Fruit fly (Drosophila melanogaster) whole organism, embryonic: ENCODE measurements around the gene TrpRS.

ENCODE experiments used
- Blimp-1 ChIP-seq: fragments of 200-800 bp; sonication (Bioruptor generic); optimal IDR thresholded peaks from 3 replicates; lab custom pipeline; 2018; ENCODE audit warnings: missing biosample characterization, missing genetic modification characterization, mild to moderate bottlenecking, moderate library complexity, missing genetic modification reagents
- CG10209 ChIP-seq: fragments of 200-800 bp; sonication (Bioruptor generic); optimal IDR thresholded peaks from 3 replicates; lab custom pipeline; 2017; ENCODE audit warnings: missing biosample characterization, mild to moderate bottlenecking, missing genetic modification characterization, missing genetic modification reagents
- CG10654 ChIP-seq: fragments of 200-800 bp; sonication (Bioruptor generic); optimal IDR thresholded peaks from 2 replicates; lab custom pipeline; 2016; ENCODE audit warnings: missing biosample characterization, missing genetic modification characterization
- CG12391 ChIP-seq: fragments of 200-800 bp; sonication (Bioruptor generic); optimal IDR thresholded peaks from 3 replicates; lab custom pipeline; 2018; ENCODE audit warnings: missing biosample characterization, mild to moderate bottlenecking, missing genetic modification characterization, moderate library complexity
- CG12942 ChIP-seq: fragments of 200-800 bp; sonication (Bioruptor generic); optimal IDR thresholded peaks from 3 replicates; lab custom pipeline; 2016; ENCODE audit warnings: missing biosample characterization, missing genetic modification characterization
- CG13123 ChIP-seq: fragments of 200-800 bp; sonication (Bioruptor generic); optimal IDR thresholded peaks from 2 replicates; lab custom pipeline; 2016; ENCODE audit warnings: missing biosample characterization, missing genetic modification characterization
- CG15011 ChIP-seq: fragments of 200-800 bp; sonication (Bioruptor generic); optimal IDR thresholded peaks from 3 replicates; lab custom pipeline; 2018; ENCODE audit warnings: missing biosample characterization, mild to moderate bottlenecking, missing genetic modification characterization
- CG15479 ChIP-seq: fragments of 200-800 bp; sonication (Bioruptor generic); optimal IDR thresholded peaks from 3 replicates; lab custom pipeline; 2019; ENCODE audit warnings: missing biosample characterization, mild to moderate bottlenecking, missing genetic modification characterization, moderate library complexity
- CG1603 ChIP-seq: fragments of 200-800 bp; sonication (Bioruptor generic); optimal IDR thresholded peaks from 2 replicates; lab custom pipeline; 2019; ENCODE audit warnings: missing biosample characterization, mild to moderate bottlenecking, missing genetic modification characterization, moderate library complexity
- CG16815 ChIP-seq: fragments of 200-800 bp; sonication (Bioruptor generic); optimal IDR thresholded peaks from 3 replicates; lab custom pipeline; 2017; ENCODE audit warnings: missing biosample characterization, mild to moderate bottlenecking, missing genetic modification characterization
- CG17359 ChIP-seq: fragments of 200-800 bp; sonication (Bioruptor generic); optimal IDR thresholded peaks from 3 replicates; lab custom pipeline; 2018; ENCODE audit warnings: missing biosample characterization, mild to moderate bottlenecking, missing genetic modification characterization, moderate library complexity
- CG1792 ChIP-seq: fragments of 200-800 bp; sonication (Bioruptor generic); optimal IDR thresholded peaks from 2 replicates; lab custom pipeline; 2016; ENCODE audit warnings: missing biosample characterization, missing genetic modification characterization
- CG2116 ChIP-seq: fragments of 200-800 bp; sonication (Bioruptor generic); optimal IDR thresholded peaks from 3 replicates; lab custom pipeline; 2018; ENCODE audit warnings: missing biosample characterization, mild to moderate bottlenecking, missing genetic modification characterization
- CG6689 ChIP-seq: fragments of 200-800 bp; sonication (Bioruptor generic); IDR thresholded peaks from 2 replicates; pipeline ENCODE4 v1.3.6; 2022; ENCODE audit warnings: missing biosample characterization, missing genetic modification characterization
- CG7839 ChIP-seq: fragments of 200-800 bp; sonication (Bioruptor generic); optimal IDR thresholded peaks from 3 replicates; lab custom pipeline; 2018; ENCODE audit warnings: missing biosample characterization, mild to moderate bottlenecking, missing genetic modification characterization, moderate library complexity
- Fer2 ChIP-seq: fragments of 200-800 bp; sonication (Bioruptor generic); optimal IDR thresholded peaks from 2 replicates; lab custom pipeline; 2018; ENCODE audit warnings: missing biosample characterization, mild to moderate bottlenecking, missing genetic modification characterization, moderate library complexity
- Fer3 ChIP-seq: fragments of 200-800 bp; sonication (Bioruptor generic); optimal IDR thresholded peaks from 2 replicates; lab custom pipeline; 2018; ENCODE audit warnings: missing biosample characterization, mild to moderate bottlenecking, missing genetic modification characterization, moderate library complexity
- H15 ChIP-seq: fragments of 200-800 bp; sonication (Bioruptor generic); IDR thresholded peaks from 3 replicates; pipeline ENCODE4 v1.3.6; 2022; ENCODE audit warnings: missing biosample characterization, missing genetic modification characterization
- HHEX ChIP-seq: fragments of 200-800 bp; sonication (Bioruptor generic); optimal IDR thresholded peaks from 3 replicates; lab custom pipeline; 2017; ENCODE audit warnings: missing biosample characterization, mild to moderate bottlenecking, missing genetic modification characterization, missing genetic modification reagents
- Poxn ChIP-seq: fragments of 200-800 bp; sonication (Bioruptor generic); IDR thresholded peaks from 2 replicates; pipeline ENCODE4 v1.3.6; 2022; ENCODE audit warnings: missing biosample characterization, missing genetic modification characterization
- Rfx ChIP-seq: fragments of 200-800 bp; sonication (Bioruptor generic); IDR thresholded peaks from 2 replicates; pipeline ENCODE4 v1.3.6; 2022; ENCODE audit warnings: missing biosample characterization, missing genetic modification characterization
- Rx ChIP-seq: fragments of 200-800 bp; sonication (Bioruptor generic); IDR thresholded peaks from 2 replicates; pipeline ENCODE4 v1.3.6; 2022; ENCODE audit warnings: missing biosample characterization, missing genetic modification characterization
- Six4 ChIP-seq: fragments of 200-800 bp; sonication (Bioruptor generic); optimal IDR thresholded peaks from 2 replicates; lab custom pipeline; 2016; ENCODE audit warnings: missing biosample characterization, missing genetic modification characterization
- Sox102F ChIP-seq: fragments of 200-800 bp; sonication (Bioruptor generic); optimal IDR thresholded peaks from 2 replicates; lab custom pipeline; 2018; ENCODE audit warnings: missing biosample characterization, mild to moderate bottlenecking, missing genetic modification characterization, moderate library complexity
- Xbp1 ChIP-seq: fragments of 200-800 bp; sonication (Bioruptor generic); optimal IDR thresholded peaks from 3 replicates; lab custom pipeline; 2016; ENCODE audit warnings: missing biosample characterization, mild to moderate bottlenecking, missing genetic modification characterization
- danr ChIP-seq: fragments of 200-800 bp; sonication (Bioruptor generic); IDR thresholded peaks from 2 replicates; pipeline ENCODE4 v1.3.6; 2022; ENCODE audit warnings: missing biosample characterization, missing genetic modification characterization
- dimm ChIP-seq: fragments of 200-800 bp; sonication (Bioruptor generic); IDR thresholded peaks from 2 replicates; pipeline ENCODE4 v1.3.6; 2022; ENCODE audit warnings: missing biosample characterization, missing genetic modification characterization
- emc ChIP-seq: fragments of 200-800 bp; sonication (Bioruptor generic); optimal IDR thresholded peaks from 2 replicates; lab custom pipeline; 2016; ENCODE audit warnings: missing biosample characterization, missing genetic modification characterization
- ewg ChIP-seq: fragments of 200-800 bp; sonication (Bioruptor generic); optimal IDR thresholded peaks from 3 replicates; lab custom pipeline; 2017; ENCODE audit warnings: mild to moderate bottlenecking, missing biosample characterization, missing genetic modification reagents, missing genetic modification characterization
- gcm ChIP-seq: fragments of 200-800 bp; sonication (Bioruptor generic); optimal IDR thresholded peaks from 2 replicates; lab custom pipeline; 2019; ENCODE audit warnings: missing biosample characterization, mild to moderate bottlenecking, missing genetic modification characterization, moderate library complexity
- gsb ChIP-seq: fragments of 200-800 bp; sonication (Bioruptor generic); IDR thresholded peaks from 2 replicates; pipeline ENCODE4 v1.3.6; 2022; ENCODE audit warnings: missing biosample characterization, missing genetic modification characterization
- h ChIP-seq: fragments of >200 bp; optimal IDR thresholded peaks from 2 replicates; lab custom pipeline; 2017
- her ChIP-seq: fragments of 200-800 bp; sonication (Bioruptor generic); optimal IDR thresholded peaks from 2 replicates; lab custom pipeline; 2016; ENCODE audit warnings: missing biosample characterization, missing genetic modification characterization
- hkb ChIP-seq, 2 experiments: fragments of 200-800 bp in 1 of 2; fragments of >200 bp in 1 of 2; sonication (Bioruptor generic) in 1 of 2; IDR thresholded peaks in 1 of 2; optimal IDR thresholded peaks in 1 of 2; 2 replicates each; pipeline versions ENCODE4 v1.3.6 to Lab custom; 2017 to 2022; ENCODE audit warnings: missing biosample characterization in 1 of 2, missing genetic modification characterization in 1 of 2
- odd ChIP-seq: fragments of 200-800 bp; sonication (Bioruptor generic); optimal IDR thresholded peaks from 2 replicates; lab custom pipeline; 2017; ENCODE audit warnings: missing biosample characterization, mild to moderate bottlenecking, missing genetic modification characterization
- pho ChIP-seq: fragments of 200-800 bp; sonication (Bioruptor generic); optimal IDR thresholded peaks from 2 replicates; lab custom pipeline; 2016; ENCODE audit warnings: missing biosample characterization, missing genetic modification characterization
- phol ChIP-seq: fragments of 200-800 bp; sonication (Bioruptor generic); optimal IDR thresholded peaks from 3 replicates; lab custom pipeline; 2018; ENCODE audit warnings: missing biosample characterization, mild to moderate bottlenecking, missing genetic modification characterization, moderate library complexity
- repo ChIP-seq: fragments of 200-800 bp; sonication (Bioruptor generic); optimal IDR thresholded peaks from 2 replicates; lab custom pipeline; 2016; ENCODE audit warnings: missing biosample characterization, missing genetic modification characterization
- ro ChIP-seq: fragments of 200-800 bp; sonication (Bioruptor generic); IDR thresholded peaks from 2 replicates; pipeline ENCODE4 v1.3.6; 2022; ENCODE audit warnings: missing biosample characterization, missing genetic modification characterization
- sna ChIP-seq: fragments of 200-800 bp; sonication (Bioruptor generic); IDR thresholded peaks from 2 replicates; pipeline ENCODE4 v1.3.6; 2022; ENCODE audit warnings: missing biosample characterization, missing genetic modification characterization; ENCODE audit not compliant: partially characterized antibody
- tio ChIP-seq: fragments of 200-800 bp; sonication (Bioruptor generic); optimal IDR thresholded peaks from 2 replicates; lab custom pipeline; 2017; ENCODE audit warnings: missing biosample characterization, missing genetic modification characterization, inconsistent platforms
- tll ChIP-seq, 2 experiments: fragments of 200-800 bp in 1 of 2; fragments of >200 bp in 1 of 2; sonication (Bioruptor generic) in 1 of 2; optimal IDR thresholded peaks; 2 replicates each; lab custom pipeline; 2017 to 2019; ENCODE audit warnings: missing biosample characterization in 2 of 2, missing genetic modification characterization in 2 of 2, mild to moderate bottlenecking in 1 of 2, moderate library complexity in 1 of 2
- tx ChIP-seq: fragments of 200-800 bp; sonication (Bioruptor generic); optimal IDR thresholded peaks from 2 replicates; lab custom pipeline; 2016; ENCODE audit warnings: missing biosample characterization, missing genetic modification characterization

TrpRS gene

DNA sequence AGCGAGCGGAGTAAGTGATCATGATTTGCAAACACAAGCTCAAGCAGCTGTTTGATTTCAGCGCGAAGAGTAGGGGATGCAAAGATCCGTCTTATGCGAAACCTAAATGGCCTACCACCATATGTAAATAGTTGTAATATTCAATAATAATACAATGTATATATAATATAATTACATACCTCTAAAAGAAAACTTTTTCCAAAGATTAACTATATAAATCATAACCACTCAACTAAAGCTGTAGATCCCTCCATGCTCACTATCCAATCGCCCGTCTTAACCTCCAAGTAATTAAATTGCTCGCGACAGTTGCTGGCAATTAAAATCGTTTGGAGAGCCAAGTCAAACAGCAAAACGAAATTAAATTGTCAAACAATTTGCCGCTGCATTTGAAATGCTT lies 39.4 kb downstream of the TrpRS start (continued):
- TF ChIP-seq CG16815 (GFP tag; lab: Kevin White, UChicago) (peak; percentile 51), Fer3 (tag; lab: Kevin White, UChicago) (peak; percentile 72), odd (peak; percentile 38), gcm (GFP tag; lab: Kevin White, UChicago) (peak; percentile 7), CG7839 (peak; percentile 86), phol (tag; lab: Kevin White, UChicago) (peak; percentile 75), CG15011 (GFP tag; lab: Kevin White, UChicago) (peak; percentile 62), Rx (peak; percentile 54), CG1603 (peak; percentile 8), Six4 (GFP tag; lab: Kevin White, UChicago) (peak; percentile 59), emc (GFP tag; lab: Kevin White, UChicago) (no peak), her (GFP tag; lab: Kevin White, UChicago) (no peak), CG2116 (GFP tag; lab: Kevin White, UChicago) (peak; percentile 9), ewg (peak; percentile 50), Rfx (GFP tag; lab: Robert Waterston, UW) (peak; percentile 90), Xbp1 (GFP tag; lab: Kevin White, UChicago) (peak; percentile 68), Fer2 (tag; lab: Kevin White, UChicago) (peak; percentile 30), CG12391 (tag; lab: Kevin White, UChicago) (peak; percentile 75), repo (GFP tag; lab: Kevin White, UChicago) (no peak), sna (GFP tag; lab: Robert Waterston, UW) (no peak), h (lab: Kevin White, UChicago) (no peak), dimm (GFP tag; lab: Robert Waterston, UW) (0 out of 2 replicates have a peak, but pooled peaks have one; percentile 16), tll (GFP tag; optimal IDR thresholded peaks at IDR 0.05; lab: Kevin White, UChicago) (no peak), CG17359 (tag; lab: Kevin White, UChicago) (peak; percentile 74), tio (GFP tag; lab: Kevin White, UChicago) (peak; percentile 36), CG1792 (no peak), CG12942 (peak; percentile 66), ro (GFP tag; lab: Robert Waterston, UW) (no peak), pho (GFP tag; lab: Kevin White, UChicago) (no peak), Poxn (GFP tag; lab: Robert Waterston, UW) (peak; percentile 63; the same call in 1 of the 2 replicates), CG10209 (GFP tag; lab: Kevin White, UChicago) (peak; percentile 82), H15 (GFP tag; lab: Robert Waterston, UW) (peak; percentile 73; the same call in 2 of the 3 replicates), danr (GFP tag; lab: Robert Waterston, UW) (peak; percentile 65), CG15479 (GFP tag; lab: Kevin White, UChicago) (no peak), Sox102F (peak; percentile 80), HHEX (GFP tag; lab: Kevin White, UChicago) (peak; percentile 80), CG10654 (GFP tag; lab: Kevin White, UChicago) (peak; percentile 63), hkb (optimal IDR thresholded peaks at IDR 0.05; lab: Kevin White, UChicago) (no peak), hkb (GFP tag; IDR thresholded peaks at IDR 0.05; lab: Robert Waterston, UW) (peak; percentile 85), CG6689 (peak; percentile 85), tx (no peak), CG13123 (peak; percentile 26), Blimp-1 (GFP tag; lab: Kevin White, UChicago) (peak; percentile 31), gsb (GFP tag; lab: Robert Waterston, UW) (peak; percentile 61)
